Fruit fly (Drosophila melanogaster): ENCODE results near the gene alph.

Gene alph

dm6 chr3R:29556003-29556467 is 35.6 kb upstream of the alph start, which contains the start of gene Dr (continued):
- TF ChIP-seq unpg (GFP tag; optimal IDR thresholded peaks at IDR 0.05): peak; percentile 25
- TF ChIP-seq wdn (GFP tag; IDR thresholded peaks at IDR 0.05): no peak
- TF ChIP-seq phol (tag; optimal IDR thresholded peaks at IDR 0.05): peak; percentile 72
- TF ChIP-seq CG12769 (tag; optimal IDR thresholded peaks at IDR 0.05): no peak
- peak; percentile 1 for TF ChIP-seq CG2712 (tag; optimal IDR thresholded peaks at IDR 0.05)
- no peak for TF ChIP-seq CG4820 (GFP tag; optimal IDR thresholded peaks at IDR 0.05)
- no peak for TF ChIP-seq Hr51 (GFP tag; optimal IDR thresholded peaks at IDR 0.05)
- no peak for TF ChIP-seq Eip74EF (GFP tag; optimal IDR thresholded peaks at IDR 0.05)
- no peak for TF ChIP-seq slou (GFP tag; optimal IDR thresholded peaks at IDR 0.05)
- TF ChIP-seq Hr39 (optimal IDR thresholded peaks at IDR 0.05): no peak
- 0 out of 4 replicates have a peak, but pooled peaks have one; percentile 34 for TF ChIP-seq Dll (GFP tag; IDR thresholded peaks at IDR 0.05; ENCODE audit: partially characterized antibody)
- TF ChIP-seq H2.0 (GFP tag; IDR thresholded peaks at IDR 0.05): no peak
- TF ChIP-seq CG18262 (tag; optimal IDR thresholded peaks at IDR 0.05): peak; percentile 16
- TF ChIP-seq CG3726 (GFP tag; IDR thresholded peaks at IDR 0.05): no peak
- TF ChIP-seq ac (GFP tag; optimal IDR thresholded peaks at IDR 0.05): no peak
- no peak for TF ChIP-seq CG1602 (GFP tag; optimal IDR thresholded peaks at IDR 0.05)
- no peak for TF ChIP-seq CG7928 (GFP tag; optimal IDR thresholded peaks at IDR 0.05)
- TF ChIP-seq Dip2 (GFP tag; IDR thresholded peaks at IDR 0.05): no peak
- no peak for TF ChIP-seq sens-2 (GFP tag; IDR thresholded peaks at IDR 0.05)
- TF ChIP-seq hth (optimal IDR thresholded peaks at IDR 0.05): no peak
- TF ChIP-seq zf30C (GFP tag; optimal IDR thresholded peaks at IDR 0.05): peak; percentile 46
- peak; percentile 3 for TF ChIP-seq dm (GFP tag; optimal IDR thresholded peaks at IDR 0.05)
- no peak for TF ChIP-seq lov (optimal IDR thresholded peaks at IDR 0.05)
- TF ChIP-seq lov (GFP tag; IDR thresholded peaks at IDR 0.05): no peak
- TF ChIP-seq Dek (tag; optimal IDR thresholded peaks at IDR 0.05): no peak
- TF ChIP-seq HLH3B (GFP tag; IDR thresholded peaks at IDR 0.05): no peak
- TF ChIP-seq CG3163 (GFP tag; optimal IDR thresholded peaks at IDR 0.05): no peak
- no peak for TF ChIP-seq unc-4 (GFP tag; IDR thresholded peaks at IDR 0.05; ENCODE audit: partially characterized antibody)
- no peak for TF ChIP-seq danr (GFP tag; IDR thresholded peaks at IDR 0.05)
- no peak for TF ChIP-seq CG8944 (GFP tag; optimal IDR thresholded peaks at IDR 0.05)
- TF ChIP-seq CG10147 (GFP tag; optimal IDR thresholded peaks at IDR 0.05): no peak
- TF ChIP-seq sim (GFP tag; IDR thresholded peaks at IDR 0.05): 0 out of 2 replicates have a peak, but pooled peaks have one; percentile 43
- TF ChIP-seq CG4360 (GFP tag; IDR thresholded peaks at IDR 0.05): no peak
- no peak for TF ChIP-seq Atf-2 (GFP tag; optimal IDR thresholded peaks at IDR 0.05)
- TF ChIP-seq CG10565 (GFP tag; optimal IDR thresholded peaks at IDR 0.05): no peak

dm6 chr3R:29557555-29557954 is 34.1 kb upstream of the alph start:
- no peak for TF ChIP-seq dimm (GFP tag; IDR thresholded peaks at IDR 0.05)
- TF ChIP-seq Hr39 (optimal IDR thresholded peaks at IDR 0.05): peak; percentile 66

- TF ChIP-seq CG9437 (GFP tag; optimal IDR thresholded peaks at IDR 0.05) (no peak), gsb-n (tag; optimal IDR thresholded peaks at IDR 0.05) (no peak), disco-r (GFP tag; optimal IDR thresholded peaks at IDR 0.05) (no peak), CG8290 (GFP tag; optimal IDR thresholded peaks at IDR 0.05) (no peak), CG8290 (tag; optimal IDR thresholded peaks at IDR 0.05) (no peak), gro (GFP tag; optimal IDR thresholded peaks at IDR 0.05) (no peak), ac (GFP tag; optimal IDR thresholded peaks at IDR 0.05) (peak; percentile 73), D (optimal IDR thresholded peaks at IDR 0.05) (peak; percentile 48), D (GFP tag; optimal IDR thresholded peaks at IDR 0.05) (no peak), CG4360 (GFP tag; IDR thresholded peaks at IDR 0.05) (no peak), lbe (GFP tag; optimal IDR thresholded peaks at IDR 0.05) (no peak), inv (GFP tag; IDR thresholded peaks at IDR 0.05; ENCODE audit: partially characterized antibody) (no peak), tll (GFP tag; optimal IDR thresholded peaks at IDR 0.05) (peak in 1 of 2 experiments; percentile 7), twi (tag; optimal IDR thresholded peaks at IDR 0.05) (peak; percentile 16), fd102C (GFP tag; optimal IDR thresholded peaks at IDR 0.05) (no peak), prd (optimal IDR thresholded peaks at IDR 0.05) (no peak), prd (GFP tag; IDR thresholded peaks at IDR 0.05) (peak; percentile 44; the same call in 1 of the 3 replicates)
These were observed 32.1 kb upstream of the alph start for dm6 chr3R:29559444-29559976.

Data from whole organism, embryonic.